Worm (Caenorhabditis elegans): Measurements from ENCODE around the gene F21G4.6.

Gene F21G4.6

ce11 chrX:9938537-9938936 is 21.3 kb upstream of the F21G4.6 start, which contains the start of the genes C17G1.5 and C17G1.14:
Gene C17G1.5 (plus strand): TSS chrX:9938802.
Gene C17G1.14 (plus strand): TSS chrX:9938813.
- TF ChIP-seq blmp-1 (tag; optimal IDR thresholded peaks at IDR 0.05) (no peak), pax-3 (tag; optimal IDR thresholded peaks at IDR 0.05) (no peak), nhr-28 (tag; optimal IDR thresholded peaks at IDR 0.05) (no peak), nhr-47 (tag; optimal IDR thresholded peaks at IDR 0.05) (no peak), ceh-88 (GFP tag; IDR thresholded peaks at IDR 0.05) (no peak), elt-2 (tag; optimal IDR thresholded peaks at IDR 0.05) (no peak), lir-3 (tag; optimal IDR thresholded peaks at IDR 0.05; ENCODE audit: poor library complexity) (no peak), tlp-1 (tag; optimal IDR thresholded peaks at IDR 0.05) (no peak), vab-15 (tag; optimal IDR thresholded peaks at IDR 0.05) (no peak), hpl-2 (GFP tag; optimal IDR thresholded peaks at IDR 0.05) (no peak), ztf-4 (tag; optimal IDR thresholded peaks at IDR 0.05) (no peak)

ce11 chrX:9938091-9938490 is 20.8 kb upstream of the F21G4.6 start:
- no peak for TF ChIP-seq nhr-76 (tag; optimal IDR thresholded peaks at IDR 0.05)
- no peak for TF ChIP-seq hlh-4 (tag; optimal IDR thresholded peaks at IDR 0.05)
- TF ChIP-seq ztf-4 (tag; optimal IDR thresholded peaks at IDR 0.05) = peak; percentile 5
- TF ChIP-seq jun-1 (tag; optimal IDR thresholded peaks at IDR 0.05) = peak; percentile 9
- TF ChIP-seq blmp-1 (tag; optimal IDR thresholded peaks at IDR 0.05) = peak; percentile 56
- no peak for TF ChIP-seq alr-1 (tag; optimal IDR thresholded peaks at IDR 0.05; ENCODE audit: borderline replicate concordance)
- no peak for TF ChIP-seq nhr-11 (tag; optimal IDR thresholded peaks at IDR 0.05)
- no peak for TF ChIP-seq efl-1 (optimal IDR thresholded peaks at IDR 0.05)
- peak in 1 of 2 experiments; percentile 23 for TF ChIP-seq efl-1 (GFP tag; optimal IDR thresholded peaks at IDR 0.05 in 1 of 2)

ce11 chrX:9934009-9934323 is 16.7 kb upstream of the F21G4.6 start:
- no peak for TF ChIP-seq efl-1 (optimal IDR thresholded peaks at IDR 0.05)
- peak in 1 of 2 experiments; percentile 47 for TF ChIP-seq efl-1 (GFP tag; optimal IDR thresholded peaks at IDR 0.05 in 1 of 2)
- no peak for TF ChIP-seq nhr-90 (tag; optimal IDR thresholded peaks at IDR 0.05; ENCODE audit: poor library complexity)
- no peak for TF ChIP-seq unc-86 (tag; optimal IDR thresholded peaks at IDR 0.05)
- no peak for TF ChIP-seq lin-39 (tag; optimal IDR thresholded peaks at IDR 0.05)
- no peak for TF ChIP-seq sup-37 (GFP tag; optimal IDR thresholded peaks at IDR 0.05)
- TF ChIP-seq elt-2 (tag; optimal IDR thresholded peaks at IDR 0.05) = peak; percentile 31
- TF ChIP-seq lin-35 (GFP tag; optimal IDR thresholded peaks at IDR 0.05) = no peak
- no peak for TF ChIP-seq fkh-4 (tag; optimal IDR thresholded peaks at IDR 0.05; ENCODE audit: borderline replicate concordance)
- TF ChIP-seq irx-1 (tag; optimal IDR thresholded peaks at IDR 0.05) = no peak
- no peak for TF ChIP-seq jun-1 (tag; optimal IDR thresholded peaks at IDR 0.05)
- no peak for TF ChIP-seq lin-13 (GFP tag; optimal IDR thresholded peaks at IDR 0.05)

- TF ChIP-seq fkh-10 (GFP tag; optimal IDR thresholded peaks at IDR 0.05) (no peak), efl-1 (optimal IDR thresholded peaks at IDR 0.05) (no peak), efl-1 (GFP tag; optimal IDR thresholded peaks at IDR 0.05 in 1 of 2) (peak in 1 of 2 experiments; percentile 61), unc-98 (GFP tag; IDR thresholded peaks at IDR 0.05) (no peak), zip-4 (GFP tag; optimal IDR thresholded peaks at IDR 0.05) (no peak), unc-130 (tag; optimal IDR thresholded peaks at IDR 0.05) (peak; percentile 9), egl-27 (tag; optimal IDR thresholded peaks at IDR 0.05) (no peak), elt-2 (tag; optimal IDR thresholded peaks at IDR 0.05) (no peak), lin-14 (GFP tag; optimal IDR thresholded peaks at IDR 0.05) (peak; percentile 41), rnt-1 (tag; optimal IDR thresholded peaks at IDR 0.05) (peak; percentile 28), irx-1 (tag; optimal IDR thresholded peaks at IDR 0.05) (no peak), nhr-71 (tag; optimal IDR thresholded peaks at IDR 0.05) (peak; percentile 36), ceh-63 (GFP tag; optimal IDR thresholded peaks at IDR 0.05) (no peak), fkh-8 (tag; optimal IDR thresholded peaks at IDR 0.05) (no peak), zag-1 (tag; optimal IDR thresholded peaks at IDR 0.05) (no peak), isw-1 (GFP tag; IDR thresholded peaks at IDR 0.05) (no peak), blmp-1 (tag; optimal IDR thresholded peaks at IDR 0.05) (no peak), snpc-4 (tag; optimal IDR thresholded peaks at IDR 0.05) (no peak)
Measured at ce11 chrX:9933291-9934008, 16.2 kb upstream of the F21G4.6 start.
